Fruit fly (Drosophila melanogaster) whole organism, adult: ENCODE results near the gene CCDC53.

Experiments used
- CG11617 ChIP-seq: fragments of 200-800 bp; sonication (Bioruptor generic); optimal IDR thresholded peaks from 2 replicates; lab custom pipeline; 2017; ENCODE audit warnings: mild to moderate bottlenecking, missing biosample characterization, missing genetic modification reagents, missing genetic modification characterization
- CG14711 ChIP-seq: fragments of 200-800 bp; sonication (Bioruptor generic); optimal IDR thresholded peaks from 2 replicates; lab custom pipeline; 2018; ENCODE audit warnings: missing biosample characterization, mild to moderate bottlenecking, missing genetic modification characterization, moderate library complexity
- CG1620 ChIP-seq: fragments of 200-800 bp; sonication (Bioruptor generic); optimal IDR thresholded peaks from 2 replicates; lab custom pipeline; 2016; ENCODE audit warnings: missing biosample characterization, missing genetic modification characterization
- CG5204 ChIP-seq: fragments of 200-800 bp; sonication (Bioruptor generic); optimal IDR thresholded peaks from 2 replicates; lab custom pipeline; 2016; ENCODE audit warnings: missing biosample characterization, missing genetic modification characterization
- CG7045 ChIP-seq: fragments of 200-800 bp; sonication (Bioruptor generic); optimal IDR thresholded peaks from 2 replicates; lab custom pipeline; 2017; ENCODE audit warnings: missing biosample characterization, mild to moderate bottlenecking, missing genetic modification characterization
- CG7101 ChIP-seq: fragments of 200-800 bp; sonication (Bioruptor generic); optimal IDR thresholded peaks from 2 replicates; lab custom pipeline; 2018; ENCODE audit warnings: missing biosample characterization, mild to moderate bottlenecking, missing genetic modification characterization, moderate library complexity
- Clk ChIP-seq: fragments of 200-800 bp; sonication (Bioruptor generic); optimal IDR thresholded peaks from 2 replicates; lab custom pipeline; 2017; ENCODE audit warnings: missing biosample characterization, missing genetic modification characterization
- Hr96 ChIP-seq: fragments of 200-800 bp; sonication (Bioruptor generic); optimal IDR thresholded peaks from 2 replicates; lab custom pipeline; 2016; ENCODE audit warnings: missing biosample characterization, missing genetic modification characterization
- bab1 ChIP-seq: fragments of 200-800 bp; sonication (Bioruptor generic); optimal IDR thresholded peaks from 3 replicates; lab custom pipeline; 2019; ENCODE audit warnings: missing biosample characterization, mild to moderate bottlenecking, missing genetic modification characterization, moderate library complexity
- cnc ChIP-seq, 2 experiments: fragments of >200 bp; optimal IDR thresholded peaks; 2 replicates each; lab custom pipeline; 2017
- kay ChIP-seq: fragments of 200-800 bp; sonication (Bioruptor generic); peaks from one replicate; lab custom pipeline; 2016; ENCODE audit warnings: missing biosample characterization, missing genetic modification characterization, borderline replicate concordance
- ovo ChIP-seq: fragments of 200-800 bp; sonication (Bioruptor generic); optimal IDR thresholded peaks from 2 replicates; lab custom pipeline; 2016; ENCODE audit warnings: missing biosample characterization, missing genetic modification characterization
- pad ChIP-seq: fragments of 200-800 bp; sonication (Bioruptor generic); optimal IDR thresholded peaks from 3 replicates; lab custom pipeline; 2017; ENCODE audit warnings: missing biosample characterization, missing genetic modification characterization, mild to moderate bottlenecking, moderate library complexity, missing genetic modification reagents
- toe ChIP-seq: fragments of 200-800 bp; sonication (Bioruptor generic); optimal IDR thresholded peaks from 2 replicates; lab custom pipeline; 2016; ENCODE audit warnings: missing biosample characterization, missing genetic modification characterization

dm6 chr2L:7992654-7993053 lies 48.3 kb upstream of the CCDC53 start:
- TF ChIP-seq CG14711 (tag; lab: Kevin White, UChicago) (no peak), ovo (no peak), pad (GFP tag; lab: Kevin White, UChicago) (no peak), CG7045 (GFP tag; lab: Kevin White, UChicago) (no peak), toe (GFP tag; lab: Kevin White, UChicago) (no peak), cnc (optimal IDR thresholded peaks at IDR 0.05; lab: Kevin White, UChicago) (no peak), kay (GFP tag; lab: Kevin White, UChicago) (peak; percentile 90), CG5204 (GFP tag; lab: Kevin White, UChicago) (no peak), CG1620 (GFP tag; lab: Kevin White, UChicago) (no peak), CG7101 (tag; lab: Kevin White, UChicago) (no peak), bab1 (GFP tag; lab: Kevin White, UChicago) (no peak), Clk (GFP tag; lab: Kevin White, UChicago) (no peak), CG11617 (GFP tag; lab: Kevin White, UChicago) (no peak), Hr96 (GFP tag; lab: Kevin White, UChicago) (no peak)
